Worm (Caenorhabditis elegans): ENCODE data around the gene idpp-6.

idpp-6 gene

ce11 chrX:6742891-6743290 is 40.1 kb upstream of the idpp-6 start:
- TF ChIP-seq Y55F3AM.14 (GFP tag; optimal IDR thresholded peaks at IDR 0.05) (no peak), unc-39 (tag; optimal IDR thresholded peaks at IDR 0.05) (no peak), unc-62 (GFP tag; optimal IDR thresholded peaks at IDR 0.05) (no peak), ceh-16 (tag; optimal IDR thresholded peaks at IDR 0.05) (no peak), nhr-77 (tag; optimal IDR thresholded peaks at IDR 0.05) (no peak), alr-1 (tag; optimal IDR thresholded peaks at IDR 0.05) (no peak), ama-1 (optimal IDR thresholded peaks at IDR 0.05) (peak; percentile 91), sma-3 (GFP tag; optimal IDR thresholded peaks at IDR 0.05) (peak; percentile 34), lin-11 (tag; optimal IDR thresholded peaks at IDR 0.05) (no peak), nhr-6 (tag; optimal IDR thresholded peaks at IDR 0.05) (peak; percentile 82), ceh-82 (tag; optimal IDR thresholded peaks at IDR 0.05) (no peak), snpc-4 (tag; optimal IDR thresholded peaks at IDR 0.05) (no peak), egl-27 (tag; optimal IDR thresholded peaks at IDR 0.05) (peak; percentile 71), nhr-25 (tag; optimal IDR thresholded peaks at IDR 0.05) (peak; percentile 70), sma-9 (GFP tag; optimal IDR thresholded peaks at IDR 0.05) (peak; percentile 95), sma-9 (tag; optimal IDR thresholded peaks at IDR 0.05) (no peak), lin-13 (GFP tag; optimal IDR thresholded peaks at IDR 0.05) (peak; percentile 41), gmeb-1 (tag; optimal IDR thresholded peaks at IDR 0.05) (peak; percentile 38), elt-3 (tag; optimal IDR thresholded peaks at IDR 0.05) (no peak), mdl-1 (tag; optimal IDR thresholded peaks at IDR 0.05) (peak; percentile 99 to 100), nhr-237 (tag; optimal IDR thresholded peaks at IDR 0.05) (no peak), ztf-11 (tag; optimal IDR thresholded peaks at IDR 0.05) (no peak), nhr-12 (tag; optimal IDR thresholded peaks at IDR 0.05) (no peak), ztf-4 (tag; optimal IDR thresholded peaks at IDR 0.05) (peak; percentile 73), C34F6.9 (tag; optimal IDR thresholded peaks at IDR 0.05) (peak; percentile 57), aly-2 (tag; optimal IDR thresholded peaks at IDR 0.05) (no peak), sem-4 (tag; optimal IDR thresholded peaks at IDR 0.05) (peak; percentile 86), lsy-2 (tag; optimal IDR thresholded peaks at IDR 0.05) (peak in 1 of 2 experiments; percentile 72), crh-2 (tag; optimal IDR thresholded peaks at IDR 0.05) (peak; percentile 80), nhr-21 (tag; optimal IDR thresholded peaks at IDR 0.05) (peak; percentile 61), peb-1 (tag; optimal IDR thresholded peaks at IDR 0.05) (no peak), nhr-129 (tag; optimal IDR thresholded peaks at IDR 0.05) (peak; percentile 99), nhr-23 (tag; optimal IDR thresholded peaks at IDR 0.05) (no peak), F13H6.1 (tag; optimal IDR thresholded peaks at IDR 0.05) (peak; percentile 74), dmd-4 (tag; optimal IDR thresholded peaks at IDR 0.05) (no peak), skn-1 (tag; optimal IDR thresholded peaks at IDR 0.05) (no peak), fos-1 (tag; optimal IDR thresholded peaks at IDR 0.05) (peak; percentile 77)

ce11 chrX:6743344-6743743 is 39.6 kb upstream of the idpp-6 start:
- TF ChIP-seq nhr-237 (tag; optimal IDR thresholded peaks at IDR 0.05) (no peak), nhr-77 (tag; optimal IDR thresholded peaks at IDR 0.05) (no peak), egl-27 (tag; optimal IDR thresholded peaks at IDR 0.05) (no peak), gmeb-1 (tag; optimal IDR thresholded peaks at IDR 0.05) (no peak), snpc-4 (tag; optimal IDR thresholded peaks at IDR 0.05) (no peak), nhr-129 (tag; optimal IDR thresholded peaks at IDR 0.05) (no peak), R02D3.7 (tag; optimal IDR thresholded peaks at IDR 0.05) (no peak), ama-1 (optimal IDR thresholded peaks at IDR 0.05) (no peak), fos-1 (tag; optimal IDR thresholded peaks at IDR 0.05) (no peak), nhr-21 (tag; optimal IDR thresholded peaks at IDR 0.05) (no peak), lin-11 (tag; optimal IDR thresholded peaks at IDR 0.05) (no peak), peb-1 (tag; optimal IDR thresholded peaks at IDR 0.05) (no peak), nhr-11 (tag; optimal IDR thresholded peaks at IDR 0.05) (no peak), nhr-25 (tag; optimal IDR thresholded peaks at IDR 0.05) (no peak), nhr-12 (tag; optimal IDR thresholded peaks at IDR 0.05) (no peak), Y55F3AM.14 (GFP tag; optimal IDR thresholded peaks at IDR 0.05) (no peak), nhr-23 (tag; optimal IDR thresholded peaks at IDR 0.05) (no peak), lsy-2 (tag; optimal IDR thresholded peaks at IDR 0.05) (no peak), crh-2 (tag; optimal IDR thresholded peaks at IDR 0.05) (no peak)

- TF ChIP-seq skn-1 (tag; optimal IDR thresholded peaks at IDR 0.05) = no peak
- TF ChIP-seq sem-4 (tag; optimal IDR thresholded peaks at IDR 0.05) = peak; percentile 97
- peak; percentile 97 for TF ChIP-seq ama-1 (optimal IDR thresholded peaks at IDR 0.05)
- TF ChIP-seq C34F6.9 (tag; optimal IDR thresholded peaks at IDR 0.05) = peak; percentile 78
- TF ChIP-seq unc-39 (tag; optimal IDR thresholded peaks at IDR 0.05) = no peak
- peak; percentile 17 for TF ChIP-seq nhr-12 (tag; optimal IDR thresholded peaks at IDR 0.05)
- TF ChIP-seq nhr-23 (tag; optimal IDR thresholded peaks at IDR 0.05) = no peak
- TF ChIP-seq ceh-16 (tag; optimal IDR thresholded peaks at IDR 0.05) = peak; percentile 97
- TF ChIP-seq crh-2 (tag; optimal IDR thresholded peaks at IDR 0.05) = peak; percentile 98
- peak; percentile 98 for TF ChIP-seq nhr-25 (tag; optimal IDR thresholded peaks at IDR 0.05)
- no peak for TF ChIP-seq mbf-1 (tag; optimal IDR thresholded peaks at IDR 0.05)
- peak; percentile 90 for TF ChIP-seq egl-27 (tag; optimal IDR thresholded peaks at IDR 0.05)
- no peak for TF ChIP-seq nhr-237 (tag; optimal IDR thresholded peaks at IDR 0.05)
- TF ChIP-seq ztf-4 (tag; optimal IDR thresholded peaks at IDR 0.05) = peak; percentile 95
- TF ChIP-seq F13H6.1 (tag; optimal IDR thresholded peaks at IDR 0.05) = peak; percentile 96
- TF ChIP-seq lin-13 (GFP tag; optimal IDR thresholded peaks at IDR 0.05) = peak; percentile 88
- no peak for TF ChIP-seq ztf-11 (tag; optimal IDR thresholded peaks at IDR 0.05)
- no peak for TF ChIP-seq ZK546.5 (tag; optimal IDR thresholded peaks at IDR 0.05)
- TF ChIP-seq ztf-1 (GFP tag; conservative IDR thresholded peaks at IDR 0.05) = no peak
- TF ChIP-seq lin-39 (tag; optimal IDR thresholded peaks at IDR 0.05) = no peak
- peak; percentile 99 for TF ChIP-seq sma-9 (GFP tag; optimal IDR thresholded peaks at IDR 0.05)
- TF ChIP-seq sma-9 (tag; optimal IDR thresholded peaks at IDR 0.05) = peak; percentile 60
- TF ChIP-seq snpc-4 (tag; optimal IDR thresholded peaks at IDR 0.05) = peak; percentile 68
- no peak for TF ChIP-seq R02D3.7 (tag; optimal IDR thresholded peaks at IDR 0.05)
- peak; percentile 93 for TF ChIP-seq blmp-1 (tag; optimal IDR thresholded peaks at IDR 0.05; ENCODE audit: insufficient read depth)
- TF ChIP-seq mab-5 (tag; optimal IDR thresholded peaks at IDR 0.05) = peak; percentile 76
- TF ChIP-seq sma-3 (GFP tag; optimal IDR thresholded peaks at IDR 0.05) = peak; percentile 98
- TF ChIP-seq nhr-77 (tag; optimal IDR thresholded peaks at IDR 0.05) = no peak
- peak; percentile 90 for TF ChIP-seq nhr-6 (tag; optimal IDR thresholded peaks at IDR 0.05)
- TF ChIP-seq unc-55 (GFP tag; optimal IDR thresholded peaks at IDR 0.05) = no peak
These were observed 39.1 kb upstream of the idpp-6 start for ce11 chrX:6743853-6744346.
